Worm (Caenorhabditis elegans): Measurements from ENCODE around the gene F08G12.11.

- TF ChIP-seq klf-2 (GFP tag; conservative IDR thresholded peaks at IDR 0.05): no peak
- TF ChIP-seq ref-1 (GFP tag; conservative IDR thresholded peaks at IDR 0.05): no peak
- TF ChIP-seq ztf-23 (GFP tag; IDR thresholded peaks at IDR 0.05): no peak
- TF ChIP-seq med-1 (GFP tag; optimal IDR thresholded peaks at IDR 0.05; ENCODE audit: insufficient read depth): no peak
- no peak for TF ChIP-seq ztf-29 (GFP tag; IDR thresholded peaks at IDR 0.05)
- no peak for TF ChIP-seq T22C8.4 (GFP tag; IDR thresholded peaks at IDR 0.05)
- TF ChIP-seq cog-1 (tag; optimal IDR thresholded peaks at IDR 0.05): no peak
- TF ChIP-seq flt-1 (GFP tag; IDR thresholded peaks at IDR 0.05): no peak
- peak; percentile 77 for TF ChIP-seq tab-1 (GFP tag; IDR thresholded peaks at IDR 0.05)
Observed at ce11 chrX:11296683-11297365, 18.5 kb downstream of the F08G12.11 start, which contains the start of gene inx-2.
